Worm (Caenorhabditis elegans): Measurements from ENCODE around the gene rmd-6.

- no peak for TF ChIP-seq ces-1 (GFP tag; optimal IDR thresholded peaks at IDR 0.05)
- no peak for TF ChIP-seq egl-27 (tag; optimal IDR thresholded peaks at IDR 0.05)
- no peak for TF ChIP-seq snpc-4 (tag; optimal IDR thresholded peaks at IDR 0.05)
- no peak for TF ChIP-seq zag-1 (tag; optimal IDR thresholded peaks at IDR 0.05)
- no peak for TF ChIP-seq ceh-82 (tag; optimal IDR thresholded peaks at IDR 0.05)
- TF ChIP-seq fos-1 (tag; optimal IDR thresholded peaks at IDR 0.05): no peak
- TF ChIP-seq aly-2 (tag; optimal IDR thresholded peaks at IDR 0.05): no peak
- no peak for TF ChIP-seq nhr-25 (tag; optimal IDR thresholded peaks at IDR 0.05; ENCODE audit: borderline replicate concordance, insufficient read depth)
- TF ChIP-seq skn-1 (tag; optimal IDR thresholded peaks at IDR 0.05): no peak
- no peak for TF ChIP-seq unc-39 (tag; optimal IDR thresholded peaks at IDR 0.05)
- TF ChIP-seq mep-1 (tag; optimal IDR thresholded peaks at IDR 0.05): no peak
Measured at ce11 chrIV:5033276-5033675, 35.4 kb upstream of the rmd-6 start, which contains the start of gene C09B9.4.
